Fruit fly (Drosophila melanogaster) whole organism, pupa: ENCODE results near the gene ca.

Experiments
- CG10348 ChIP-seq: fragments of 200-800 bp; sonication (Bioruptor generic); IDR thresholded peaks from 2 replicates; pipeline ENCODE4 v1.3.6; 2022; ENCODE audit warnings: missing biosample characterization, missing genetic modification characterization
- CG12605 ChIP-seq: fragments of 200-800 bp; sonication (Bioruptor generic); IDR thresholded peaks from 2 replicates; pipeline ENCODE4 v1.3.6; 2022; ENCODE audit warnings: missing biosample characterization, missing genetic modification characterization
- CG13204 ChIP-seq: fragments of 200-800 bp; sonication (Bioruptor generic); optimal IDR thresholded peaks from 2 replicates; lab custom pipeline; 2018; ENCODE audit warnings: missing biosample characterization, mild to moderate bottlenecking, missing genetic modification characterization, moderate library complexity
- CG14655 ChIP-seq: fragments of 200-800 bp; sonication (Bioruptor generic); optimal IDR thresholded peaks from 3 replicates; lab custom pipeline; 2017; ENCODE audit warnings: mild to moderate bottlenecking, missing biosample characterization, missing genetic modification reagents, missing genetic modification characterization
- CG15710 ChIP-seq: fragments of 200-800 bp; sonication (Bioruptor generic); optimal IDR thresholded peaks from 2 replicates; lab custom pipeline; 2018; ENCODE audit warnings: missing biosample characterization, mild to moderate bottlenecking, missing genetic modification characterization, moderate library complexity
- CG17806 ChIP-seq: fragments of 200-800 bp; sonication (Bioruptor generic); optimal IDR thresholded peaks from 2 replicates; lab custom pipeline; 2018; ENCODE audit warnings: missing biosample characterization, mild to moderate bottlenecking, missing genetic modification characterization, moderate library complexity
- CG32121 ChIP-seq: fragments of 200-800 bp; sonication (Bioruptor generic); IDR thresholded peaks from 2 replicates; pipeline ENCODE4 v1.3.6; 2022; ENCODE audit warnings: missing biosample characterization, missing genetic modification characterization
- CG34367 ChIP-seq: fragments of 200-800 bp; sonication (Bioruptor generic); optimal IDR thresholded peaks from 2 replicates; lab custom pipeline; 2018; ENCODE audit warnings: missing biosample characterization, mild to moderate bottlenecking, missing genetic modification characterization
- CG4496 ChIP-seq: fragments of 200-800 bp; sonication (Bioruptor generic); IDR thresholded peaks from 3 replicates; pipeline ENCODE4 v1.3.6; 2022; ENCODE audit warnings: missing biosample characterization, missing genetic modification characterization
- CG8159 ChIP-seq: fragments of 200-800 bp; sonication (Bioruptor generic); optimal IDR thresholded peaks from 3 replicates; lab custom pipeline; 2018; ENCODE audit warnings: missing biosample characterization, mild to moderate bottlenecking, missing genetic modification characterization, moderate library complexity
- CG8301 ChIP-seq: fragments of 200-800 bp; sonication (Bioruptor generic); optimal IDR thresholded peaks from 2 replicates; lab custom pipeline; 2018; ENCODE audit warnings: missing biosample characterization, mild to moderate bottlenecking, missing genetic modification characterization
- CG9948 ChIP-seq: fragments of 200-800 bp; sonication (Bioruptor generic); optimal IDR thresholded peaks from 2 replicates; lab custom pipeline; 2018; ENCODE audit warnings: missing biosample characterization, mild to moderate bottlenecking, missing genetic modification characterization, moderate library complexity
- D1 ChIP-seq: fragments of 200-800 bp; sonication (Bioruptor generic); optimal IDR thresholded peaks from 2 replicates; lab custom pipeline; 2018; ENCODE audit warnings: missing biosample characterization, mild to moderate bottlenecking, missing genetic modification characterization, moderate library complexity
- EcR ChIP-seq: fragments of 200-800 bp; sonication (Bioruptor generic); optimal IDR thresholded peaks from 3 replicates; lab custom pipeline; 2019; ENCODE audit warnings: missing biosample characterization, missing genetic modification characterization, mild to moderate bottlenecking, moderate library complexity, missing genetic modification reagents
- Ets98B ChIP-seq: fragments of 200-800 bp; sonication (Bioruptor generic); IDR thresholded peaks from 2 replicates; pipeline ENCODE4 v1.3.6; 2022; ENCODE audit warnings: missing biosample characterization, missing genetic modification characterization
- Pif1A ChIP-seq: fragments of 200-800 bp; sonication (Bioruptor generic); optimal IDR thresholded peaks from 3 replicates; lab custom pipeline; 2016; ENCODE audit warnings: missing biosample characterization, missing genetic modification characterization
- Pif1B ChIP-seq: fragments of 200-800 bp; sonication (Bioruptor generic); optimal IDR thresholded peaks from 3 replicates; lab custom pipeline; 2016; ENCODE audit warnings: missing biosample characterization, missing genetic modification characterization
- Snoo ChIP-seq: fragments of 200-800 bp; sonication (Bioruptor generic); optimal IDR thresholded peaks from 3 replicates; lab custom pipeline; 2017; ENCODE audit warnings: missing biosample characterization, mild to moderate bottlenecking, missing genetic modification characterization, inconsistent platforms
- fd96Ca ChIP-seq: fragments of 200-800 bp; sonication (Bioruptor generic); IDR thresholded peaks from 3 replicates; pipeline ENCODE4 v1.3.6; 2022; ENCODE audit warnings: missing biosample characterization, missing genetic modification characterization
- gl ChIP-seq: fragments of 200-800 bp; sonication (Bioruptor generic); optimal IDR thresholded peaks from 2 replicates; lab custom pipeline; 2018; ENCODE audit warnings: missing biosample characterization, mild to moderate bottlenecking, missing genetic modification characterization
- rn ChIP-seq: fragments of 200-800 bp; sonication (Bioruptor generic); IDR thresholded peaks from 2 replicates; pipeline ENCODE4 v1.3.6; 2022; ENCODE audit warnings: missing biosample characterization, missing genetic modification characterization

Gene ca

DNA sequence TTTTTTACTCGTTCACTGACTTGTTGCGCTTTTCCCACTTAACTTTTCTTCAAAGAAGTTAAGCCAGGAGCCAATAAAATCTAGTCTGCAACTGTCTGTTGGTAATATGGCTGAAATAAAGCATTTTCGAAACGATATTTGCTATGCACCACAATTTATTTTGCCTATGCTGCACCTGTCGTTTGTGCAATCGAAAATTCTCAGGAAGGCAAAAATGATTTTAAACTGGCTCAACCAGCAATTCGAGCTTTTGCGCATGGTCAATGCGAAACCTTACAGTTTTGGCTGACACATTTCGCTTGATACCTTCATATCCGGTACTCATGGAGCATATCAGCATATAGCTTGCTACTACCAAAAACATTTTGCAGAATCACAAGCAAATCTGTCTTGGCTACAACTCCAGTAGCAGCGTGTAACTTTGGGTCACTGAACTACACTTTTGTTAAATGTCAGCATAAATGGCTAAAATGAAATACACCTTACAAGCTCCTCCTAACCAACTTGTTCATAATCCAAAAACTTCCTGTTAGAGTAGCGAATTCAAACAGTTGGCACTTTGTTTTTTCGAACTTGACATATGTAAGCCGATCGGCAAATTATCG, 33.2 kb downstream of the ca start:
- TF ChIP-seq D1 (tag; lab: Kevin White, UChicago) (no peak), EcR (no peak), CG8159 (tag; lab: Kevin White, UChicago) (no peak), rn (no peak), CG34367 (tag; lab: Kevin White, UChicago) (no peak), CG15710 (tag; lab: Kevin White, UChicago) (no peak), CG14655 (GFP tag; lab: Kevin White, UChicago) (no peak), Ets98B (GFP tag; lab: Robert Waterston, UW) (no peak), CG12605 (GFP tag; lab: Robert Waterston, UW) (no peak), CG4496 (GFP tag; lab: Robert Waterston, UW) (no peak), Pif1B (GFP tag; lab: Kevin White, UChicago) (no peak), Pif1A (no peak), gl (tag; lab: Kevin White, UChicago) (no peak), CG17806 (tag; lab: Kevin White, UChicago) (no peak)

- TF ChIP-seq CG32121 (GFP tag; lab: Robert Waterston, UW) (0 out of 2 replicates have a peak, but pooled peaks have one; percentile 46), CG8301 (no peak), EcR (peak; percentile 61), Pif1A (no peak), gl (tag; lab: Kevin White, UChicago) (no peak), CG34367 (tag; lab: Kevin White, UChicago) (no peak), CG8159 (tag; lab: Kevin White, UChicago) (no peak), fd96Ca (GFP tag; lab: Robert Waterston, UW) (no peak), CG14655 (GFP tag; lab: Kevin White, UChicago) (no peak), CG17806 (tag; lab: Kevin White, UChicago) (no peak), CG4496 (GFP tag; lab: Robert Waterston, UW) (no peak), CG9948 (tag; lab: Kevin White, UChicago) (no peak), CG15710 (tag; lab: Kevin White, UChicago) (no peak), CG12605 (GFP tag; lab: Robert Waterston, UW) (peak; percentile 55; the same call in 1 of the 2 replicates), Snoo (tag; lab: Kevin White, UChicago) (peak; percentile 11), Ets98B (GFP tag; lab: Robert Waterston, UW) (peak; percentile 52), CG13204 (GFP tag; lab: Kevin White, UChicago) (peak; percentile 18), rn (no peak), Pif1B (GFP tag; lab: Kevin White, UChicago) (no peak), CG10348 (GFP tag; lab: Robert Waterston, UW) (no peak), D1 (tag; lab: Kevin White, UChicago) (no peak)
Observed at dm6 chr3R:29841293-29841791, 34.7 kb downstream of the ca start, which contains the start of gene Cad99C. Cad99C (plus strand) TSS chr3R:29841657.

DNA sequence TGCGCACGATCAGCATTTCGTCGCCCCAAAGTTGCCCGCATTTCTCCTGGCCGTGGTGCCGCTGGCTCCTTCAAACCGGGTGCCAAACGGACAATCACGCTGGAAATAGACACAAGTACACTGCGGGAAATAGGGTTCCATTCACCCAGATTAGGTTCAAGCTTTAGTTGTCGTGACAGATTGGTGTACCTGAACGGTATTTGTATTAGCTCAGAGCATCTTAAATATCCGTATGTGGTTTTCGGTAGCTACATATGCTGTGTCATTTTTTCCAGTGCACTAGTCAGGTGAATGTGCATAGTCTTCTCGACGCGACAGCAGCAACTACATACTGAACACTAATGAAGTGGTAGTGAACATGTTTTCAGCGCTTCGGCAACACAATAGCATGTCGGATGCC, 40.5 kb downstream of the ca start:
- TF ChIP-seq Ets98B (GFP tag; lab: Robert Waterston, UW) (peak; percentile 93), CG8159 (tag; lab: Kevin White, UChicago) (no peak), fd96Ca (GFP tag; lab: Robert Waterston, UW) (peak; percentile 94), gl (tag; lab: Kevin White, UChicago) (no peak), CG15710 (tag; lab: Kevin White, UChicago) (peak; percentile 69), CG17806 (tag; lab: Kevin White, UChicago) (peak; percentile 49), Pif1A (no peak), Snoo (tag; lab: Kevin White, UChicago) (no peak), CG8301 (peak; percentile 83), CG32121 (GFP tag; lab: Robert Waterston, UW) (peak; percentile 80), Pif1B (GFP tag; lab: Kevin White, UChicago) (peak; percentile 68), EcR (no peak), CG34367 (tag; lab: Kevin White, UChicago) (peak; percentile 70), CG12605 (GFP tag; lab: Robert Waterston, UW) (peak; percentile 84), D1 (tag; lab: Kevin White, UChicago) (no peak), CG4496 (GFP tag; lab: Robert Waterston, UW) (peak; percentile 90), CG13204 (GFP tag; lab: Kevin White, UChicago) (no peak), CG10348 (GFP tag; lab: Robert Waterston, UW) (peak; percentile 64), rn (peak; percentile 65), CG9948 (tag; lab: Kevin White, UChicago) (peak; percentile 51)
- TF ChIP-seq, all 21 proteins: peak for 13

DNA sequence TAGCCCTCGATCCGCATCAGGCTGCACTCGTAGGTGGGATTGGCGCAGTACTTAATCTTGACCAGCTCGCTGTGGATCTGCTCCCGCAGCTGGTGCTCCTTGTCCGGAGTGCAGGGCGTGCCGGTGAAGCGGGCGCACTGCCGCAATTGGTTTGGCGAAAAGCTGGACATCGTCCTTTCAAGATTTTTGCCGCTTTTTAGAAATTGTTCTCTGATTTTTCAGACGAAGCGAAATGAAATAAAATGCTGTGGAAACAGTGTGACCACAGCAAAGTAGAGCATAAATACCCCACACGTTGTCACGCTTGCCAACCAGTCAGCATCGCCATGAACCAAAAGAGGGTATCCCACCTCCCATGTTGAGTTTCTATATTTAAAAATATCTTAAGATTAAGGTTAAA, 50.6 kb downstream of the ca start, which contains the start of gene dgt1:
TSS of gene dgt1 (minus strand) at position 264 of the 400 bp plus-strand sequence.
- TF ChIP-seq CG8301 (no peak), Snoo (tag; lab: Kevin White, UChicago) (no peak), CG10348 (GFP tag; lab: Robert Waterston, UW) (no peak), CG34367 (tag; lab: Kevin White, UChicago) (no peak), Ets98B (GFP tag; lab: Robert Waterston, UW) (no peak), Pif1A (no peak), fd96Ca (GFP tag; lab: Robert Waterston, UW) (no peak), CG12605 (GFP tag; lab: Robert Waterston, UW) (no peak), CG8159 (tag; lab: Kevin White, UChicago) (no peak), CG14655 (GFP tag; lab: Kevin White, UChicago) (no peak), CG4496 (GFP tag; lab: Robert Waterston, UW) (no peak), gl (tag; lab: Kevin White, UChicago) (no peak), CG15710 (tag; lab: Kevin White, UChicago) (no peak), Pif1B (GFP tag; lab: Kevin White, UChicago) (no peak), EcR (no peak), CG13204 (GFP tag; lab: Kevin White, UChicago) (no peak)
- TF ChIP-seq, all 21 proteins: peak for 0

dm6 chr3R:29858806-29859205, 52.2 kb downstream of the ca start, which contains the start of gene CG7824:
CG7824 (minus strand) TSS chr3R:29858936.
- TF ChIP-seq EcR (no peak), CG10348 (GFP tag; lab: Robert Waterston, UW) (no peak), fd96Ca (GFP tag; lab: Robert Waterston, UW) (no peak), gl (tag; lab: Kevin White, UChicago) (no peak), CG9948 (tag; lab: Kevin White, UChicago) (no peak), Pif1B (GFP tag; lab: Kevin White, UChicago) (no peak), CG15710 (tag; lab: Kevin White, UChicago) (no peak), CG14655 (GFP tag; lab: Kevin White, UChicago) (no peak), CG8301 (no peak), CG32121 (GFP tag; lab: Robert Waterston, UW) (no peak), CG4496 (GFP tag; lab: Robert Waterston, UW) (no peak), CG13204 (GFP tag; lab: Kevin White, UChicago) (no peak), Ets98B (GFP tag; lab: Robert Waterston, UW) (no peak), CG34367 (tag; lab: Kevin White, UChicago) (no peak), CG12605 (GFP tag; lab: Robert Waterston, UW) (no peak), Snoo (tag; lab: Kevin White, UChicago) (no peak), Pif1A (no peak), D1 (tag; lab: Kevin White, UChicago) (no peak), rn (no peak)
